Fruit fly (Drosophila melanogaster) whole organism, prepupa: Measurements from ENCODE around the gene AANATL7.

Experiments used
- CG15336 ChIP-seq: fragments of 200-800 bp; sonication (Bioruptor generic); IDR thresholded peaks from 2 replicates; pipeline ENCODE4 v1.3.6; 2022; ENCODE audit warnings: missing biosample characterization, missing genetic modification characterization
- CG16779 ChIP-seq: fragments of 200-800 bp; sonication (Bioruptor generic); optimal IDR thresholded peaks from 3 replicates; lab custom pipeline; 2017; ENCODE audit warnings: missing biosample characterization, mild to moderate bottlenecking, missing genetic modification characterization
- CG6276 ChIP-seq: fragments of 200-800 bp; sonication (Bioruptor generic); optimal IDR thresholded peaks from 2 replicates; lab custom pipeline; 2017; ENCODE audit warnings: missing biosample characterization, mild to moderate bottlenecking, missing genetic modification characterization
- CG6808 ChIP-seq: fragments of 200-800 bp; sonication (Bioruptor generic); optimal IDR thresholded peaks from 3 replicates; lab custom pipeline; 2017; ENCODE audit warnings: missing biosample characterization, missing genetic modification characterization, mild to moderate bottlenecking, moderate library complexity, missing genetic modification reagents
- CG8119 ChIP-seq: fragments of 200-800 bp; sonication (Bioruptor generic); IDR thresholded peaks from 3 replicates; pipeline ENCODE4 v1.3.6; 2022; ENCODE audit warnings: missing biosample characterization, missing genetic modification characterization
- Ets21C ChIP-seq: fragments of 200-800 bp; sonication (Bioruptor generic); optimal IDR thresholded peaks from 3 replicates; lab custom pipeline; 2016; ENCODE audit warnings: missing biosample characterization, missing genetic modification characterization
- Ets96B ChIP-seq: fragments of 200-800 bp; optimal IDR thresholded peaks from 2 replicates; lab custom pipeline; 2019; ENCODE audit warnings: missing biosample characterization, mild to moderate bottlenecking, missing genetic modification characterization, moderate library complexity
- Hr4 ChIP-seq: fragments of 200-800 bp; sonication (Bioruptor generic); optimal IDR thresholded peaks from 3 replicates; lab custom pipeline; 2016; ENCODE audit warnings: missing biosample characterization, missing genetic modification characterization
- esn ChIP-seq: fragments of 200-800 bp; sonication (Bioruptor generic); optimal IDR thresholded peaks from 2 replicates; lab custom pipeline; 2016; ENCODE audit warnings: missing biosample characterization, mild to moderate bottlenecking, missing genetic modification characterization, moderate library complexity
- pdm3 ChIP-seq: fragments of 200-800 bp; sonication (Bioruptor generic); optimal IDR thresholded peaks from 3 replicates; lab custom pipeline; 2016; ENCODE audit warnings: missing biosample characterization, missing genetic modification characterization
- svp ChIP-seq: fragments of 200-800 bp; sonication (Bioruptor generic); peaks from one replicate; lab custom pipeline; 2016; ENCODE audit warnings: missing biosample characterization, missing genetic modification characterization
- topi ChIP-seq: fragments of 200-800 bp; sonication (Bioruptor generic); optimal IDR thresholded peaks from 3 replicates; lab custom pipeline; 2016; ENCODE audit warnings: missing biosample characterization, missing genetic modification characterization

DNA sequence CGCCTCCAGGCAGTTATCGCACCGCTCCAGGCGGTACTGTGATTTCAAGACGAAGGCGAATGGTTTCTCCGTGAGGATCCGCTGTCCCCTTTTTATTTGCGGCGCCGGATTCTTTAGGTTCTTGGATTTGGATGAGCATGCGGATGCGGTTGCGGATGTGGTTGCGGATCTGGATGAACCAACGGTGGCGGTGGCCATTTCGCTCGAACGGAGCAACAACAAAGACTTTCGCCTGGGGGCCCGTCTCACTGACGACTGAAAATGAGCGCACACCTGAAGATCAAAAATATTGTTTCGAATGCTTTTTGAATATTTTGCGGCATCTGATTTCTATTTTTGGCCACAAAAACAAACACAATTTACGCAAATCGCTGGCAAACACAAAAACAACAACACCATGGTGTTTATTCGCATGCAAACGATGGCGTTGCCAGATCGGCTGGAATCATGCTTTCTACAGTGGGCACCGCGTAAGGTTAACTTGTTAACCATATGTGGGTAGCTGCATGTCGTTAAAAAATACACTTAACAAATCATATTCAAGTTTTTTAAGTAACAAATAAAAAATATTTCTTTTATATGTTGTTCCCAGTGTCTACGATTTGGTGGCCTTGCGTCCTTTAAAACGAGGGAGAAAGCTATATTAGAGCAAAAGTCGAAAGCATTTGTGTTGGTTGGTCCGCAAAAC lies 27.9 kb downstream of the AANATL7 start, which contains the start of gene Smyd3:
- peak; percentile 82 for TF ChIP-seq CG15336 (GFP tag; lab: Robert Waterston, UW)
- peak; percentile 87 for TF ChIP-seq topi (GFP tag; lab: Kevin White, UChicago)
- TF ChIP-seq Hr4, result peak; percentile 88
- no peak for TF ChIP-seq CG16779
- no peak for TF ChIP-seq CG6276 (GFP tag; lab: Kevin White, UChicago)
- TF ChIP-seq CG6808 (GFP tag; lab: Kevin White, UChicago), result no peak
- TF ChIP-seq CG8119 (GFP tag; lab: Robert Waterston, UW), result peak; percentile 80
- TF ChIP-seq pdm3 (GFP tag; lab: Kevin White, UChicago), result no peak
- peak; percentile 74 for TF ChIP-seq Ets96B
- peak; percentile 81 for TF ChIP-seq Ets21C (GFP tag; lab: Kevin White, UChicago)
- peak; percentile 90 for TF ChIP-seq esn (GFP tag; lab: Kevin White, UChicago)
- peak; percentile 95 for TF ChIP-seq svp (GFP tag; lab: Kevin White, UChicago)
